Fruit fly (Drosophila melanogaster) whole organism, embryonic: Measurements from ENCODE around the gene Fic.

ENCODE experiments used
- Bgb ChIP-seq: fragments of 200-800 bp; sonication (Bioruptor generic); IDR thresholded peaks from 2 replicates; pipeline ENCODE4 v1.3.6; 2022; ENCODE audit warnings: missing biosample characterization, missing genetic modification characterization; ENCODE audit not compliant: partially characterized antibody
- C15 ChIP-seq: fragments of 200-800 bp; sonication (Bioruptor generic); IDR thresholded peaks from 3 replicates; pipeline ENCODE4 v1.3.6; 2022; ENCODE audit warnings: missing biosample characterization, missing genetic modification characterization
- CG10543 ChIP-seq: fragments of 200-800 bp; sonication (Bioruptor generic); optimal IDR thresholded peaks from 3 replicates; lab custom pipeline; 2017; ENCODE audit warnings: missing biosample characterization, mild to moderate bottlenecking, missing genetic modification characterization, moderate library complexity
- CG10979 ChIP-seq: fragments of 200-800 bp; sonication (Bioruptor generic); optimal IDR thresholded peaks from 2 replicates; lab custom pipeline; 2018; ENCODE audit warnings: missing biosample characterization, mild to moderate bottlenecking, missing genetic modification characterization, moderate library complexity
- CG11398 ChIP-seq: fragments of 200-800 bp; sonication (Bioruptor generic); optimal IDR thresholded peaks from 2 replicates; lab custom pipeline; 2016; ENCODE audit warnings: missing biosample characterization, missing genetic modification characterization
- CG11456 ChIP-seq: fragments of 200-800 bp; sonication (Bioruptor generic); IDR thresholded peaks from 3 replicates; pipeline ENCODE4 v1.3.6; 2022; ENCODE audit warnings: missing biosample characterization, missing genetic modification characterization
- CG11696 ChIP-seq: fragments of 200-800 bp; sonication (Bioruptor generic); IDR thresholded peaks from 2 replicates; pipeline ENCODE4 v1.3.6; 2022; ENCODE audit warnings: missing biosample characterization, missing genetic modification characterization
- CG14050 ChIP-seq: fragments of 200-800 bp; sonication (Bioruptor generic); IDR thresholded peaks from 3 replicates; pipeline ENCODE4 v1.3.6; 2022; ENCODE audit warnings: missing biosample characterization, missing genetic modification characterization
- CG16779 ChIP-seq: fragments of 200-800 bp; sonication (Bioruptor generic); IDR thresholded peaks from 2 replicates; pipeline ENCODE4 v1.3.6; 2022; ENCODE audit warnings: missing biosample characterization, missing genetic modification characterization
- CG16815 ChIP-seq: fragments of 200-800 bp; sonication (Bioruptor generic); optimal IDR thresholded peaks from 3 replicates; lab custom pipeline; 2017; ENCODE audit warnings: missing biosample characterization, mild to moderate bottlenecking, missing genetic modification characterization
- CG17568 ChIP-seq: fragments of 200-800 bp; sonication (Bioruptor generic); optimal IDR thresholded peaks from 2 replicates; lab custom pipeline; 2018; ENCODE audit warnings: missing biosample characterization, mild to moderate bottlenecking, missing genetic modification characterization, moderate library complexity
- CG17912 ChIP-seq: fragments of 200-800 bp; sonication (Bioruptor generic); optimal IDR thresholded peaks from 2 replicates; lab custom pipeline; 2018; ENCODE audit warnings: missing biosample characterization, mild to moderate bottlenecking, missing genetic modification characterization
- CG1832 ChIP-seq: fragments of 200-800 bp; sonication (Bioruptor generic); optimal IDR thresholded peaks from 2 replicates; lab custom pipeline; 2017; ENCODE audit warnings: missing biosample characterization, mild to moderate bottlenecking, missing genetic modification characterization, inconsistent platforms
- CG18764 ChIP-seq: fragments of 200-800 bp; sonication (Bioruptor generic); optimal IDR thresholded peaks from 3 replicates; lab custom pipeline; 2016; ENCODE audit warnings: missing biosample characterization, missing genetic modification characterization
- CG2116 ChIP-seq: fragments of 200-800 bp; sonication (Bioruptor generic); optimal IDR thresholded peaks from 3 replicates; lab custom pipeline; 2018; ENCODE audit warnings: missing biosample characterization, mild to moderate bottlenecking, missing genetic modification characterization
- CG6791 ChIP-seq: fragments of 200-800 bp; sonication (Bioruptor generic); IDR thresholded peaks from 3 replicates; pipeline ENCODE4 v1.3.6; 2022; ENCODE audit warnings: missing biosample characterization, missing genetic modification characterization; ENCODE audit not compliant: partially characterized antibody
- CG7745 ChIP-seq: fragments of 200-800 bp; sonication (Bioruptor generic); optimal IDR thresholded peaks from 2 replicates; lab custom pipeline; 2018; ENCODE audit warnings: missing biosample characterization, mild to moderate bottlenecking, missing genetic modification characterization, moderate library complexity
- CG7987 ChIP-seq: fragments of 200-800 bp; sonication (Bioruptor generic); optimal IDR thresholded peaks from 2 replicates; lab custom pipeline; 2018; ENCODE audit warnings: missing biosample characterization, mild to moderate bottlenecking, missing genetic modification characterization, moderate library complexity
- CG8359 ChIP-seq: fragments of 200-800 bp; sonication (Bioruptor generic); optimal IDR thresholded peaks from 2 replicates; lab custom pipeline; 2017; ENCODE audit warnings: missing biosample characterization, mild to moderate bottlenecking, missing genetic modification characterization, borderline replicate concordance
- CG8924 ChIP-seq: fragments of 200-800 bp; optimal IDR thresholded peaks from 3 replicates; lab custom pipeline; 2019; ENCODE audit warnings: missing biosample characterization, mild to moderate bottlenecking, missing genetic modification characterization, moderate library complexity
- Dbx ChIP-seq: fragments of 200-800 bp; sonication (Bioruptor generic); IDR thresholded peaks from 3 replicates; pipeline ENCODE4 v1.3.6; 2022; ENCODE audit warnings: missing biosample characterization, missing genetic modification characterization
- Dek ChIP-seq: fragments of 200-800 bp; sonication (Bioruptor generic); optimal IDR thresholded peaks from 3 replicates; lab custom pipeline; 2019; ENCODE audit warnings: missing biosample characterization, mild to moderate bottlenecking, missing genetic modification characterization, moderate library complexity
- Doc3 ChIP-seq: fragments of 200-800 bp; sonication (Bioruptor generic); IDR thresholded peaks from 3 replicates; pipeline ENCODE4 v1.3.6; 2022; ENCODE audit warnings: missing biosample characterization, missing genetic modification characterization; ENCODE audit not compliant: partially characterized antibody
- Elba2 ChIP-seq: fragments of 200-800 bp; sonication (Bioruptor generic); optimal IDR thresholded peaks from 3 replicates; lab custom pipeline; 2016; ENCODE audit warnings: missing biosample characterization, missing genetic modification characterization
- H2.0 ChIP-seq: fragments of 200-800 bp; sonication (Bioruptor generic); IDR thresholded peaks from 2 replicates; pipeline ENCODE4 v1.3.6; 2022; ENCODE audit warnings: missing biosample characterization, missing genetic modification characterization
- Hmx ChIP-seq: fragments of 200-800 bp; sonication (Bioruptor generic); optimal IDR thresholded peaks from 2 replicates; lab custom pipeline; 2016; ENCODE audit warnings: missing biosample characterization, missing genetic modification characterization
- Max ChIP-seq: fragments of 200-800 bp; sonication (Bioruptor generic); optimal IDR thresholded peaks from 2 replicates; lab custom pipeline; 2016; ENCODE audit warnings: missing biosample characterization, mild to moderate bottlenecking, missing genetic modification characterization
- NfI ChIP-seq: fragments of 200-800 bp; sonication (Bioruptor generic); optimal IDR thresholded peaks from 3 replicates; lab custom pipeline; 2018; ENCODE audit warnings: missing biosample characterization, mild to moderate bottlenecking, missing genetic modification characterization, moderate library complexity
- Sox100B ChIP-seq: fragments of 200-800 bp; sonication (Bioruptor generic); optimal IDR thresholded peaks from 3 replicates; lab custom pipeline; 2018; ENCODE audit warnings: missing biosample characterization, mild to moderate bottlenecking, missing genetic modification characterization
- abd-A ChIP-seq: fragments of 200-800 bp; sonication (Bioruptor generic); optimal IDR thresholded peaks from 3 replicates; lab custom pipeline; 2019; ENCODE audit warnings: missing biosample characterization, mild to moderate bottlenecking, missing genetic modification characterization, moderate library complexity
- emc ChIP-seq: fragments of 200-800 bp; sonication (Bioruptor generic); optimal IDR thresholded peaks from 2 replicates; lab custom pipeline; 2016; ENCODE audit warnings: missing biosample characterization, missing genetic modification characterization
- fd64A ChIP-seq: fragments of 200-800 bp; sonication (Bioruptor generic); optimal IDR thresholded peaks from 3 replicates; lab custom pipeline; 2018; ENCODE audit warnings: missing biosample characterization, mild to moderate bottlenecking, missing genetic modification characterization
- ind ChIP-seq: fragments of 200-800 bp; sonication (Bioruptor generic); optimal IDR thresholded peaks from 3 replicates; lab custom pipeline; 2016; ENCODE audit warnings: missing biosample characterization, missing genetic modification characterization
- klu ChIP-seq: fragments of 200-800 bp; sonication (Bioruptor generic); IDR thresholded peaks from 2 replicates; pipeline ENCODE4 v1.3.6; 2022; ENCODE audit warnings: missing biosample characterization, missing genetic modification characterization
- lbe ChIP-seq: fragments of 200-800 bp; sonication (Bioruptor generic); optimal IDR thresholded peaks from 2 replicates; lab custom pipeline; 2016; ENCODE audit warnings: missing biosample characterization, mild to moderate bottlenecking, missing genetic modification characterization
- luna ChIP-seq: fragments of 200-800 bp; sonication (Bioruptor generic); optimal IDR thresholded peaks from 2 replicates; lab custom pipeline; 2016; ENCODE audit warnings: missing biosample characterization, missing genetic modification characterization
- phol ChIP-seq: fragments of 200-800 bp; sonication (Bioruptor generic); optimal IDR thresholded peaks from 3 replicates; lab custom pipeline; 2018; ENCODE audit warnings: missing biosample characterization, mild to moderate bottlenecking, missing genetic modification characterization, moderate library complexity
- pita ChIP-seq: fragments of 200-800 bp; sonication (Bioruptor generic); optimal IDR thresholded peaks from 2 replicates; lab custom pipeline; 2017; ENCODE audit warnings: missing biosample characterization, mild to moderate bottlenecking, missing genetic modification characterization
- prd ChIP-seq, 3 experiments: fragments of >200 bp in 2 of 3; fragments of 200-800 bp in 1 of 3; sonication (Bioruptor generic) in 1 of 3; optimal IDR thresholded peaks in 2 of 3; IDR thresholded peaks in 1 of 3; 2 replicates in 2 of 3; 3 replicates in 1 of 3; pipeline versions ENCODE4 v1.3.6 to Lab custom; 2017 to 2022; ENCODE audit warnings: missing biosample characterization in 1 of 3, missing genetic modification characterization in 1 of 3
- scrt ChIP-seq: fragments of 200-800 bp; sonication (Bioruptor generic); optimal IDR thresholded peaks from 2 replicates; lab custom pipeline; 2018; ENCODE audit warnings: missing biosample characterization, mild to moderate bottlenecking, missing genetic modification characterization, moderate library complexity
- seq ChIP-seq: fragments of 200-800 bp; sonication (Bioruptor generic); IDR thresholded peaks from 2 replicates; pipeline ENCODE4 v1.3.6; 2022; ENCODE audit warnings: missing biosample characterization, missing genetic modification characterization
- sim ChIP-seq: fragments of 200-800 bp; sonication (Bioruptor generic); IDR thresholded peaks from 2 replicates; pipeline ENCODE4 v1.3.6; 2022; ENCODE audit warnings: missing biosample characterization, missing genetic modification characterization
- sima ChIP-seq: fragments of 200-800 bp; sonication (Bioruptor generic); optimal IDR thresholded peaks from 2 replicates; lab custom pipeline; 2016; ENCODE audit warnings: missing biosample characterization, missing genetic modification characterization
- sqz ChIP-seq: fragments of 200-800 bp; sonication (Bioruptor generic); optimal IDR thresholded peaks from 3 replicates; lab custom pipeline; 2018; ENCODE audit warnings: missing biosample characterization, mild to moderate bottlenecking, missing genetic modification characterization
- stc ChIP-seq: fragments of 200-800 bp; sonication (Bioruptor generic); IDR thresholded peaks from 2 replicates; pipeline ENCODE4 v1.3.6; 2022; ENCODE audit warnings: missing biosample characterization, missing genetic modification characterization
- tap ChIP-seq: fragments of 200-800 bp; optimal IDR thresholded peaks from 3 replicates; lab custom pipeline; 2019; ENCODE audit warnings: missing biosample characterization, mild to moderate bottlenecking, missing genetic modification characterization, moderate library complexity
- tio ChIP-seq: fragments of 200-800 bp; sonication (Bioruptor generic); optimal IDR thresholded peaks from 2 replicates; lab custom pipeline; 2017; ENCODE audit warnings: missing biosample characterization, missing genetic modification characterization, inconsistent platforms
- ttk ChIP-seq: fragments of 200-800 bp; sonication (Bioruptor generic); IDR thresholded peaks from 2 replicates; pipeline ENCODE4 v2.1.2; 2022; ENCODE audit warnings: missing biosample characterization, missing genetic modification characterization
- yki ChIP-seq: fragments of >200 bp; optimal IDR thresholded peaks from 3 replicates; lab custom pipeline; 2018

Fic gene

dm6 chr2L:6455955-6456599 lies 31.9 kb downstream of the Fic start, which contains the start of gene frj (continued):
- TF ChIP-seq tap (tag; lab: Kevin White, UChicago) (no peak), CG10543 (GFP tag; lab: Kevin White, UChicago) (peak; percentile 6), prd (optimal IDR thresholded peaks at IDR 0.05; lab: Kevin White, UChicago) (no peak), prd (GFP tag; IDR thresholded peaks at IDR 0.05; lab: Robert Waterston, UW) (peak; percentile 81), C15 (no peak), CG17912 (peak; percentile 26), pita (GFP tag; lab: Kevin White, UChicago) (no peak), CG16815 (peak; percentile 61), sim (no peak), CG7745 (tag; lab: Kevin White, UChicago) (no peak), CG7987 (GFP tag; lab: Kevin White, UChicago) (no peak), CG11696 (GFP tag; lab: Robert Waterston, UW) (no peak), CG16779 (GFP tag; lab: Robert Waterston, UW) (no peak), phol (tag; lab: Kevin White, UChicago) (peak; percentile 80), Doc3 (0 out of 3 replicates have a peak, but pooled peaks have one; percentile 59), sima (GFP tag; lab: Kevin White, UChicago) (no peak), CG8924 (peak; percentile 60), CG2116 (peak; percentile 54), Hmx (no peak), ttk (peak; percentile 51; the same call in 1 of the 2 replicates), emc (peak; percentile 41), fd64A (no peak), CG14050 (GFP tag; lab: Robert Waterston, UW) (0 out of 3 replicates have a peak, but pooled peaks have one; percentile 32), yki (no peak), luna (GFP tag; lab: Kevin White, UChicago) (peak; percentile 21), CG1832 (GFP tag; lab: Kevin White, UChicago) (no peak), CG11398 (GFP tag; lab: Kevin White, UChicago) (peak; percentile 24), Elba2 (GFP tag; lab: Kevin White, UChicago) (no peak), CG6791 (GFP tag; lab: Robert Waterston, UW) (peak; percentile 37; the same call in 2 of the 3 replicates), Dbx (peak; percentile 59; the same call in 2 of the 3 replicates), Sox100B (GFP tag; lab: Kevin White, UChicago) (no peak), CG8359 (GFP tag; lab: Kevin White, UChicago) (no peak), H2.0 (peak; percentile 56), Dek (peak; percentile 57), CG10979 (tag; lab: Kevin White, UChicago) (peak; percentile 48), CG17568 (GFP tag; lab: Kevin White, UChicago) (peak; percentile 26), CG18764 (GFP tag; lab: Kevin White, UChicago) (peak; percentile 53), CG11456 (GFP tag; lab: Robert Waterston, UW) (peak; percentile 76), klu (GFP tag; lab: Robert Waterston, UW) (peak; percentile 48; the same call in 1 of the 2 replicates), NfI (GFP tag; lab: Kevin White, UChicago) (peak; percentile 48), lbe (peak; percentile 52), scrt (GFP tag; lab: Kevin White, UChicago) (no peak), stc (GFP tag; lab: Robert Waterston, UW) (0 out of 2 replicates have a peak, but pooled peaks have one; percentile 5), sqz (GFP tag; lab: Kevin White, UChicago) (no peak), seq (GFP tag; lab: Robert Waterston, UW) (no peak), Bgb (GFP tag; lab: Robert Waterston, UW) (peak; percentile 59; the same call in 1 of the 2 replicates), Max (GFP tag; lab: Kevin White, UChicago) (peak; percentile 29), tio (GFP tag; lab: Kevin White, UChicago) (no peak), abd-A (tag; lab: Kevin White, UChicago) (no peak), ind (GFP tag; lab: Kevin White, UChicago) (peak; percentile 73)
